3 fruit fly cellular contexts compared by ENCODE assay signal in genomic region chrX:9991013-9991412, dm6.
TF ChIP-seq lines count a peak whose summit lies in the region.

No protein-coding gene starts in this region.

- TF ChIP-seq CTCF in whole organism, embryonic (GFP tag; optimal IDR thresholded peaks at IDR 0.05; lab: Kevin White, UChicago) = no peak

TF ChIP-seq in whole organism, embryonic, 481 proteins besides CTCF, POLR2A, EP300 and RAD21:
- TF ChIP-seq sqz (GFP tag; optimal IDR thresholded peaks at IDR 0.05; lab: Kevin White, UChicago) = peak; percentile 5
- TF ChIP-seq Ets65A (GFP tag; lab: Kevin White, UChicago) = peak; percentile 65
- peak in 1 of 2 experiments; percentile 45 for TF ChIP-seq Pdp1 (GFP tag; optimal IDR thresholded peaks at IDR 0.05; lab: Kevin White, UChicago)
- TF ChIP-seq CG10431 (GFP tag; optimal IDR thresholded peaks at IDR 0.05; lab: Kevin White, UChicago) = no peak
- peak; percentile 83 for TF ChIP-seq Blimp-1 (GFP tag; optimal IDR thresholded peaks at IDR 0.05; lab: Kevin White, UChicago)

TF ChIP-seq in whole organism, prepupa, 60 proteins besides CTCF, POLR2A, EP300 and RAD21:
- peak; percentile 8 for TF ChIP-seq Eip78C (GFP tag; lab: Kevin White, UChicago)
- TF ChIP-seq Blimp-1 (GFP tag; optimal IDR thresholded peaks at IDR 0.05; lab: Kevin White, UChicago) = peak; percentile 88
- TF ChIP-seq eg (GFP tag; IDR thresholded peaks at IDR 0.05; lab: Robert Waterston, UW) = 0 out of 3 replicates have a peak, but pooled peaks have one; percentile 12
- TF ChIP-seq Ets21C (GFP tag; optimal IDR thresholded peaks at IDR 0.05; lab: Kevin White, UChicago) = no peak
- no peak for TF ChIP-seq Sox15 (GFP tag; optimal IDR thresholded peaks at IDR 0.05; lab: Kevin White, UChicago)
- no peak for TF ChIP-seq fd85E (GFP tag; optimal IDR thresholded peaks at IDR 0.05; lab: Kevin White, UChicago)
- no peak for TF ChIP-seq CG34406 (GFP tag; optimal IDR thresholded peaks at IDR 0.05; lab: Kevin White, UChicago)
- peak; percentile 79 for TF ChIP-seq vri (GFP tag; optimal IDR thresholded peaks at IDR 0.05; lab: Kevin White, UChicago)

TF ChIP-seq in whole organism, wandering third instar larva, 38 proteins besides CTCF, POLR2A, EP300 and RAD21:
- TF ChIP-seq psq (GFP tag; optimal IDR thresholded peaks at IDR 0.05; lab: Kevin White, UChicago) = peak; percentile 66
- TF ChIP-seq CrebA (GFP tag; optimal IDR thresholded peaks at IDR 0.05; lab: Kevin White, UChicago; ENCODE audit: borderline replicate concordance) = no peak

Comparison
In these comparisons a context has a peak if more than half of its experiments do, and no peak if none do; other contexts are left out.
1. Of the 7 proteins assayed by ChIP-seq in both whole organism, embryonic and whole organism, prepupa: peak only in whole organism, embryonic: none; only in whole organism, prepupa: none; in both: Blimp-1; in neither: 6.